ENCODE assay signal across 2 worm cellular contexts in genomic region chrIII:6367712-6368111, ce11.
TF ChIP-seq lines count a peak whose summit lies in the region.

Gene C56G2.15, minus strand, starts transcription at chrIII:6367899.
Gene thoc-2, plus strand, starts transcription at chrIII:6368042.

TF ChIP-seq in whole organism, L3 larva, 47 proteins besides CTCF, POLR2A, EP300 and RAD21 (continued from another document):
- TF ChIP-seq fkh-2 (tag; optimal IDR thresholded peaks at IDR 0.05; lab: Kevin White, UChicago) (no peak), ama-1 (optimal IDR thresholded peaks at IDR 0.05; lab: Kevin White, UChicago) (no peak), nhr-237 (tag; optimal IDR thresholded peaks at IDR 0.05; lab: Kevin White, UChicago) (no peak), pha-4 (tag; optimal IDR thresholded peaks at IDR 0.05; lab: Kevin White, UChicago) (peak; percentile 30), daf-12 (tag; optimal IDR thresholded peaks at IDR 0.05; lab: Kevin White, UChicago) (no peak), nfya-1 (tag; optimal IDR thresholded peaks at IDR 0.05; lab: Kevin White, UChicago; ENCODE audit: insufficient read depth) (peak; percentile 4), mdl-1 (tag; optimal IDR thresholded peaks at IDR 0.05; lab: Kevin White, UChicago) (no peak), nhr-43 (tag; optimal IDR thresholded peaks at IDR 0.05; lab: Kevin White, UChicago; ENCODE audit: poor library complexity, severe bottlenecking) (no peak), ZK546.5 (tag; optimal IDR thresholded peaks at IDR 0.05; lab: Kevin White, UChicago) (no peak), lsy-12 (tag; optimal IDR thresholded peaks at IDR 0.05; lab: Kevin White, UChicago) (no peak), lin-39 (tag; optimal IDR thresholded peaks at IDR 0.05; lab: Kevin White, UChicago) (peak; percentile 10), mml-1 (tag; optimal IDR thresholded peaks at IDR 0.05; lab: Kevin White, UChicago) (no peak), elt-1 (tag; optimal IDR thresholded peaks at IDR 0.05; lab: Kevin White, UChicago) (no peak)

TF ChIP-seq in whole organism, L4 larva, 104 proteins besides CTCF, POLR2A, EP300 and RAD21 (continued from another document):
- TF ChIP-seq cey-2 (tag; optimal IDR thresholded peaks at IDR 0.05; lab: Kevin White, UChicago; ENCODE audit: borderline replicate concordance, insufficient read depth) (no peak), lin-1 (GFP tag; IDR thresholded peaks at IDR 0.05; lab: Robert Waterston, UW) (no peak), egl-27 (tag; optimal IDR thresholded peaks at IDR 0.05; lab: Kevin White, UChicago) (no peak), mep-1 (tag; optimal IDR thresholded peaks at IDR 0.05; lab: Kevin White, UChicago) (peak; percentile 33), T20F7.1 (GFP tag; optimal IDR thresholded peaks at IDR 0.05; lab: Kevin White, UChicago) (no peak), rbr-2 (tag; optimal IDR thresholded peaks at IDR 0.05; lab: Kevin White, UChicago) (no peak), lsy-2 (tag; optimal IDR thresholded peaks at IDR 0.05; lab: Kevin White, UChicago) (peak in 1 of 2 experiments; percentile 68), mdt-29 (GFP tag; IDR thresholded peaks at IDR 0.05; lab: Robert Waterston, UW) (no peak), madf-5 (GFP tag; IDR thresholded peaks at IDR 0.05; lab: Robert Waterston, UW) (no peak), nhr-77 (tag; optimal IDR thresholded peaks at IDR 0.05; lab: Kevin White, UChicago) (no peak)
TF ChIP-seq in whole organism, L4 larva: peak in this region for 5.
